Fruit fly (Drosophila melanogaster) whole organism, embryonic: ENCODE results near the gene CG14515.

Experiments used
- CG10209 ChIP-seq: fragments of 200-800 bp; sonication (Bioruptor generic); optimal IDR thresholded peaks from 3 replicates; lab custom pipeline; 2017; ENCODE audit warnings: missing biosample characterization, mild to moderate bottlenecking, missing genetic modification characterization, missing genetic modification reagents
- CG10321 ChIP-seq: fragments of 200-800 bp; sonication (Bioruptor generic); IDR thresholded peaks from 2 replicates; pipeline ENCODE4 v1.3.6; 2022; ENCODE audit warnings: missing biosample characterization, missing genetic modification characterization
- CG10462 ChIP-seq: fragments of 200-800 bp; sonication (Bioruptor generic); optimal IDR thresholded peaks from 2 replicates; lab custom pipeline; 2016; ENCODE audit warnings: missing biosample characterization, missing genetic modification characterization
- CG13424 ChIP-seq: fragments of 200-800 bp; sonication (Bioruptor generic); optimal IDR thresholded peaks from 2 replicates; lab custom pipeline; 2019; ENCODE audit warnings: missing biosample characterization, mild to moderate bottlenecking, missing genetic modification characterization, moderate library complexity
- CG14965 ChIP-seq: fragments of 200-800 bp; sonication (Bioruptor generic); optimal IDR thresholded peaks from 2 replicates; lab custom pipeline; 2016; ENCODE audit warnings: missing biosample characterization, missing genetic modification characterization, borderline replicate concordance
- CG1529 ChIP-seq: fragments of 200-800 bp; sonication (Bioruptor generic); optimal IDR thresholded peaks from 3 replicates; lab custom pipeline; 2018; ENCODE audit warnings: missing biosample characterization, missing genetic modification characterization
- CG1792 ChIP-seq: fragments of 200-800 bp; sonication (Bioruptor generic); optimal IDR thresholded peaks from 2 replicates; lab custom pipeline; 2016; ENCODE audit warnings: missing biosample characterization, missing genetic modification characterization
- CG1832 ChIP-seq: fragments of 200-800 bp; sonication (Bioruptor generic); optimal IDR thresholded peaks from 2 replicates; lab custom pipeline; 2017; ENCODE audit warnings: missing biosample characterization, mild to moderate bottlenecking, missing genetic modification characterization, inconsistent platforms
- CG2202 ChIP-seq: fragments of 200-800 bp; sonication (Bioruptor generic); optimal IDR thresholded peaks from 2 replicates; lab custom pipeline; 2018; ENCODE audit warnings: missing biosample characterization, mild to moderate bottlenecking, missing genetic modification characterization
- CG2875 ChIP-seq: fragments of 200-800 bp; sonication (Bioruptor generic); optimal IDR thresholded peaks from 2 replicates; lab custom pipeline; 2017; ENCODE audit warnings: missing biosample characterization, mild to moderate bottlenecking, missing genetic modification characterization, missing genetic modification reagents
- CG3163 ChIP-seq: fragments of 200-800 bp; sonication (Bioruptor generic); optimal IDR thresholded peaks from 3 replicates; lab custom pipeline; 2016; ENCODE audit warnings: missing biosample characterization, missing genetic modification characterization
- CG3847 ChIP-seq: fragments of 200-800 bp; sonication (Bioruptor generic); IDR thresholded peaks from 2 replicates; pipeline ENCODE4 v1.3.6; 2022; ENCODE audit warnings: missing biosample characterization, missing genetic modification characterization
- CG4424 ChIP-seq: fragments of 200-800 bp; sonication (Bioruptor generic); optimal IDR thresholded peaks from 3 replicates; lab custom pipeline; 2016; ENCODE audit warnings: missing biosample characterization, missing genetic modification characterization
- CG4730 ChIP-seq: fragments of 200-800 bp; sonication (Bioruptor generic); IDR thresholded peaks from 2 replicates; pipeline ENCODE4 v1.3.6; 2022; ENCODE audit warnings: missing biosample characterization, missing genetic modification characterization
- CG5245 ChIP-seq: fragments of 200-800 bp; sonication (Bioruptor generic); optimal IDR thresholded peaks from 3 replicates; lab custom pipeline; 2016; ENCODE audit warnings: missing biosample characterization, missing genetic modification characterization
- CG6654 ChIP-seq: fragments of 200-800 bp; sonication (Bioruptor generic); optimal IDR thresholded peaks from 2 replicates; lab custom pipeline; 2017; ENCODE audit warnings: missing biosample characterization, mild to moderate bottlenecking, missing genetic modification characterization
- CG6683 ChIP-seq: fragments of 200-800 bp; sonication (Bioruptor generic); optimal IDR thresholded peaks from 2 replicates; lab custom pipeline; 2017; ENCODE audit warnings: missing biosample characterization, mild to moderate bottlenecking, missing genetic modification characterization, missing genetic modification reagents
- D19B ChIP-seq: fragments of 200-800 bp; sonication (Bioruptor generic); optimal IDR thresholded peaks from 2 replicates; lab custom pipeline; 2017; ENCODE audit warnings: missing biosample characterization, mild to moderate bottlenecking, missing genetic modification characterization
- Dfd ChIP-seq, 2 experiments: fragments of >200 bp; optimal IDR thresholded peaks; 2 replicates each; lab custom pipeline; 2017; ENCODE audit warnings: missing biosample characterization in 2 of 2, missing genetic modification characterization in 2 of 2
- Dip2 ChIP-seq: fragments of 200-800 bp; sonication (Bioruptor generic); IDR thresholded peaks from 2 replicates; pipeline ENCODE4 v1.3.6; 2022; ENCODE audit warnings: missing biosample characterization, missing genetic modification characterization
- Ets65A ChIP-seq: fragments of 200-800 bp; sonication (Bioruptor generic); peaks from one replicate; lab custom pipeline; 2016; ENCODE audit warnings: missing biosample characterization, missing genetic modification characterization
- HmgD ChIP-seq: fragments of 200-800 bp; sonication (Bioruptor generic); optimal IDR thresholded peaks from 3 replicates; lab custom pipeline; 2016; ENCODE audit warnings: missing biosample characterization, missing genetic modification characterization
- Lhr ChIP-seq: fragments of 200-800 bp; sonication (Bioruptor generic); optimal IDR thresholded peaks from 3 replicates; lab custom pipeline; 2017; ENCODE audit warnings: mild to moderate bottlenecking, missing biosample characterization, missing genetic modification reagents, missing genetic modification characterization
- ab ChIP-seq: fragments of 200-800 bp; sonication (Bioruptor generic); optimal IDR thresholded peaks from 2 replicates; lab custom pipeline; 2016; ENCODE audit warnings: missing biosample characterization, missing genetic modification characterization
- ash1 ChIP-seq: fragments of 200-800 bp; sonication (Bioruptor generic); optimal IDR thresholded peaks from 2 replicates; lab custom pipeline; 2018; ENCODE audit warnings: missing biosample characterization, mild to moderate bottlenecking, missing genetic modification characterization
- bab2 ChIP-seq: fragments of 200-800 bp; sonication (Bioruptor generic); optimal IDR thresholded peaks from 2 replicates; lab custom pipeline; 2016; ENCODE audit warnings: missing biosample characterization, missing genetic modification characterization
- bigmax ChIP-seq: fragments of 200-800 bp; sonication (Bioruptor generic); optimal IDR thresholded peaks from 2 replicates; lab custom pipeline; 2018; ENCODE audit warnings: missing biosample characterization, mild to moderate bottlenecking, missing genetic modification characterization
- bowl ChIP-seq: fragments of 200-800 bp; sonication (Bioruptor generic); IDR thresholded peaks from 2 replicates; pipeline ENCODE4 v1.3.6; 2022; ENCODE audit warnings: missing biosample characterization, missing genetic modification characterization
- dan ChIP-seq: fragments of 200-800 bp; sonication (Bioruptor generic); IDR thresholded peaks from 2 replicates; pipeline ENCODE4 v1.3.6; 2022; ENCODE audit warnings: missing biosample characterization, missing genetic modification characterization
- dmrt11E ChIP-seq: fragments of 200-800 bp; sonication (Bioruptor generic); optimal IDR thresholded peaks from 3 replicates; lab custom pipeline; 2018; ENCODE audit warnings: missing biosample characterization, mild to moderate bottlenecking, missing genetic modification characterization, moderate library complexity
- hb ChIP-seq: fragments of 200-800 bp; sonication (Bioruptor generic); IDR thresholded peaks from 3 replicates; pipeline ENCODE4 v1.3.6; 2022; ENCODE audit warnings: missing biosample characterization, missing genetic modification characterization; ENCODE audit not compliant: partially characterized antibody
- hkb ChIP-seq, 2 experiments: fragments of 200-800 bp in 1 of 2; fragments of >200 bp in 1 of 2; sonication (Bioruptor generic) in 1 of 2; IDR thresholded peaks in 1 of 2; optimal IDR thresholded peaks in 1 of 2; 2 replicates each; pipeline versions ENCODE4 v1.3.6 to Lab custom; 2017 to 2022; ENCODE audit warnings: missing biosample characterization in 1 of 2, missing genetic modification characterization in 1 of 2
- jigr1 ChIP-seq: fragments of 200-800 bp; sonication (Bioruptor generic); IDR thresholded peaks from 3 replicates; pipeline ENCODE4 v1.3.6; 2022; ENCODE audit warnings: missing biosample characterization, missing genetic modification characterization
- maf-S ChIP-seq: fragments of 200-800 bp; sonication (Bioruptor generic); optimal IDR thresholded peaks from 2 replicates; lab custom pipeline; 2016; ENCODE audit warnings: missing biosample characterization, missing genetic modification characterization
- mam ChIP-seq: fragments of 200-800 bp; sonication (Bioruptor generic); optimal IDR thresholded peaks from 3 replicates; lab custom pipeline; 2016; ENCODE audit warnings: missing biosample characterization, missing genetic modification characterization
- pan ChIP-seq, 4 experiments: fragments of >200 bp in 3 of 4; fragments of 200-800 bp in 1 of 4; sonication (Bioruptor generic) in 1 of 4; optimal IDR thresholded peaks in 3 of 4; IDR thresholded peaks in 1 of 4; 2 replicates each; pipeline versions ENCODE4 v1.3.6 to Lab custom; 2017 to 2022; ENCODE audit warnings: missing biosample characterization in 2 of 4, missing genetic modification characterization in 2 of 4, mixed read lengths in 1 of 4
- pho ChIP-seq: fragments of 200-800 bp; sonication (Bioruptor generic); optimal IDR thresholded peaks from 2 replicates; lab custom pipeline; 2016; ENCODE audit warnings: missing biosample characterization, missing genetic modification characterization
- ssp ChIP-seq: fragments of 200-800 bp; sonication (Bioruptor generic); IDR thresholded peaks from 2 replicates; pipeline ENCODE4 v1.3.6; 2022; ENCODE audit warnings: missing biosample characterization, missing genetic modification characterization
- toy ChIP-seq: fragments of 200-800 bp; sonication (Bioruptor generic); IDR thresholded peaks from 2 replicates; pipeline ENCODE4 v1.3.6; 2022; ENCODE audit warnings: missing biosample characterization, missing genetic modification characterization
- tup ChIP-seq: fragments of 200-800 bp; sonication (Bioruptor generic); optimal IDR thresholded peaks from 2 replicates; lab custom pipeline; 2016; ENCODE audit warnings: missing biosample characterization, mild to moderate bottlenecking, missing genetic modification characterization, moderate library complexity
- tx ChIP-seq: fragments of 200-800 bp; sonication (Bioruptor generic); optimal IDR thresholded peaks from 2 replicates; lab custom pipeline; 2016; ENCODE audit warnings: missing biosample characterization, missing genetic modification characterization
- wek ChIP-seq: fragments of 200-800 bp; sonication (Bioruptor generic); optimal IDR thresholded peaks from 3 replicates; lab custom pipeline; 2018; ENCODE audit warnings: missing biosample characterization, mild to moderate bottlenecking, missing genetic modification characterization, moderate library complexity
- zf30C ChIP-seq: fragments of 200-800 bp; sonication (Bioruptor generic); optimal IDR thresholded peaks from 3 replicates; lab custom pipeline; 2018; ENCODE audit warnings: missing biosample characterization, mild to moderate bottlenecking, missing genetic modification characterization

The CG14515 gene

dm6 chr3R:29219948-29220347, 22.6 kb downstream of the CG14515 start, which contains the start of gene eEF1gamma (continued):
- TF ChIP-seq hb (GFP tag; lab: Robert Waterston, UW) (peak; percentile 94), bab2 (peak; percentile 85), CG6654 (peak; percentile 87), hkb (optimal IDR thresholded peaks at IDR 0.05; lab: Kevin White, UChicago) (no peak), hkb (GFP tag; IDR thresholded peaks at IDR 0.05; lab: Robert Waterston, UW) (peak; percentile 95), jigr1 (GFP tag; lab: Robert Waterston, UW) (no peak), CG10209 (peak; percentile 96), CG10462 (GFP tag; lab: Kevin White, UChicago) (peak; percentile 90), Dfd (GFP tag; optimal IDR thresholded peaks at IDR 0.05; lab: Kevin White, UChicago) (no peak), CG2202 (tag; lab: Kevin White, UChicago) (peak; percentile 92), dan (GFP tag; lab: Robert Waterston, UW) (no peak), tup (GFP tag; lab: Kevin White, UChicago) (peak; percentile 85), CG5245 (GFP tag; lab: Kevin White, UChicago) (peak; percentile 87), CG14965 (GFP tag; lab: Kevin White, UChicago) (peak; percentile 79), bowl (GFP tag; lab: Robert Waterston, UW) (peak; percentile 88), Dip2 (no peak), CG6683 (GFP tag; lab: Kevin White, UChicago) (peak; percentile 91), Ets65A (GFP tag; lab: Kevin White, UChicago) (peak; percentile 99), pan (optimal IDR thresholded peaks at IDR 0.05; lab: Kevin White, UChicago) (no peak), pan (GFP tag; optimal IDR thresholded peaks at IDR 0.05 in 1 of 2, IDR thresholded peaks at IDR 0.05 in 1 of 2) (peak in 1 of 2 experiments; percentile 94), mam (GFP tag; lab: Kevin White, UChicago) (peak; percentile 88), bigmax (GFP tag; lab: Kevin White, UChicago) (peak; percentile 78), Lhr (GFP tag; lab: Kevin White, UChicago) (peak; percentile 91), HmgD (peak; percentile 90), D19B (GFP tag; lab: Kevin White, UChicago) (peak; percentile 87), ash1 (GFP tag; lab: Kevin White, UChicago) (peak; percentile 96), CG10321 (peak; percentile 77; the same call in 1 of the 2 replicates), CG3847 (GFP tag; lab: Robert Waterston, UW) (peak; percentile 93), maf-S (GFP tag; lab: Kevin White, UChicago) (peak; percentile 93), CG1832 (GFP tag; lab: Kevin White, UChicago) (no peak), tx (peak; percentile 85), pho (GFP tag; lab: Kevin White, UChicago) (peak; percentile 93), CG3163 (GFP tag; lab: Kevin White, UChicago) (peak; percentile 85), CG4730 (peak; percentile 89), zf30C (GFP tag; lab: Kevin White, UChicago) (peak; percentile 49), dmrt11E (tag; lab: Kevin White, UChicago) (peak; percentile 91), CG4424 (GFP tag; lab: Kevin White, UChicago) (peak; percentile 94), ab (GFP tag; lab: Kevin White, UChicago) (peak; percentile 68), CG1792 (GFP tag; lab: Kevin White, UChicago) (peak; percentile 93), CG2875 (peak; percentile 95), CG13424 (tag; lab: Kevin White, UChicago) (peak; percentile 83), ssp (GFP tag; lab: Robert Waterston, UW) (peak; percentile 78), toy (GFP tag; lab: Robert Waterston, UW) (peak; percentile 89), CG1529 (GFP tag; lab: Kevin White, UChicago) (peak; percentile 93), wek (peak; percentile 95)
